Worm (Caenorhabditis elegans) whole organism, late embryonic: Measurements from ENCODE around the gene F23H12.10.

Source experiments
- ceh-2 ChIP-seq: sonication (generic microtip); optimal IDR thresholded peaks from 2 replicates; lab custom pipeline; 2016; ENCODE audit warnings: missing genotype, missing genetic modification characterization, missing compliant biosample characterization
- ceh-9 ChIP-seq: sonication (generic microtip); optimal IDR thresholded peaks from 2 replicates; lab custom pipeline; 2016; ENCODE audit warnings: mild to moderate bottlenecking, missing genetic modification characterization, inconsistent platforms, missing compliant biosample characterization
- dve-1 ChIP-seq: sonication (generic microtip); optimal IDR thresholded peaks from 2 replicates; lab custom pipeline; 2017; ENCODE audit warnings: antibody characterized with exemption, mild to moderate bottlenecking, missing genetic modification characterization, missing compliant biosample characterization
- eyg-1 ChIP-seq: sonication (generic microtip); optimal IDR thresholded peaks from 2 replicates; lab custom pipeline; 2016; ENCODE audit warnings: missing genotype, missing genetic modification characterization, missing compliant biosample characterization
- fkh-6 ChIP-seq: sonication (generic microtip); optimal IDR thresholded peaks from 2 replicates; lab custom pipeline; 2016; ENCODE audit warnings: missing genetic modification characterization, missing compliant biosample characterization
- lim-6 ChIP-seq: sonication (generic microtip); optimal IDR thresholded peaks from 2 replicates; lab custom pipeline; 2016; ENCODE audit warnings: missing genetic modification characterization, missing compliant biosample characterization
- nfya-1 ChIP-seq: sonication (generic microtip); optimal IDR thresholded peaks from 2 replicates; lab custom pipeline; 2017; ENCODE audit warnings: missing genetic modification characterization, mild to moderate bottlenecking, missing compliant biosample characterization, antibody characterized with exemption, moderate library complexity
- nhr-232 ChIP-seq: sonication (generic microtip); optimal IDR thresholded peaks from 2 replicates; lab custom pipeline; 2016; ENCODE audit warnings: missing genetic modification characterization, missing compliant biosample characterization
- sox-2 ChIP-seq: fragments of 200-800 bp; sonication (Bioruptor generic); IDR thresholded peaks from 2 replicates; pipeline ENCODE4 v1.3.6; 2022; ENCODE audit warnings: missing genetic modification reagents, missing genetic modification characterization, missing compliant biosample characterization
- sox-4 ChIP-seq: sonication (generic microtip); optimal IDR thresholded peaks from 2 replicates; lab custom pipeline; 2017; ENCODE audit warnings: mild to moderate bottlenecking, missing genetic modification characterization, inconsistent platforms, missing compliant biosample characterization
- tbx-7 ChIP-seq: sonication (generic microtip); optimal IDR thresholded peaks from 2 replicates; lab custom pipeline; 2016; ENCODE audit warnings: missing genotype, missing genetic modification characterization, missing compliant biosample characterization
- zip-5 ChIP-seq: sonication (generic microtip); optimal IDR thresholded peaks from 2 replicates; lab custom pipeline; 2016; ENCODE audit warnings: missing genetic modification characterization, missing compliant biosample characterization

DNA sequence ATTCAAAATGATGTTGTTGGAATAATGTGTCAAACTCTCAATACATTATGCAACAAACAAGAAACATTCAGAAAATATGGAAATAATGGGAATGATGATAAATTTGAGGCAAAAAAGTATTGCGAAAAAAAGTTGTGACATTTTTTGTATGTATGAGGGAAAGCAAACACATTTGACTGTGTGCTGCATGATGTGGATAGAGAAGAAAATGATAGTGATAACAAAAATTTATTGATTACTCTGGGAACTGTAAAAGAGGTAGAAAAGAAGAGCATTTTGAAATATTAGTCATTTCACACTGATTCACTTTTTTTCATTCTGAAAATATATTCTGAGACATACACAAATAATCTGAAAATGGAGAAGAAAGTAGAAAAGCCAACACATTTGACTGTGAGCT lies 26.2 kb downstream of the F23H12.10 start:
- TF ChIP-seq eyg-1 (tag; lab: Kevin White, UChicago) (no peak), dve-1 (no peak), tbx-7 (tag; lab: Kevin White, UChicago) (no peak), ceh-9 (tag; lab: Kevin White, UChicago) (no peak), fkh-6 (no peak), nhr-232 (no peak), zip-5 (no peak), sox-2 (GFP tag; lab: Robert Waterston, UW) (no peak), sox-4 (no peak), nfya-1 (tag; lab: Kevin White, UChicago) (no peak), lim-6 (tag; lab: Kevin White, UChicago) (no peak), ceh-2 (tag; lab: Kevin White, UChicago) (no peak)
